Fruit fly (Drosophila melanogaster): ENCODE measurements around the gene cal1.

cal1 gene

DNA sequence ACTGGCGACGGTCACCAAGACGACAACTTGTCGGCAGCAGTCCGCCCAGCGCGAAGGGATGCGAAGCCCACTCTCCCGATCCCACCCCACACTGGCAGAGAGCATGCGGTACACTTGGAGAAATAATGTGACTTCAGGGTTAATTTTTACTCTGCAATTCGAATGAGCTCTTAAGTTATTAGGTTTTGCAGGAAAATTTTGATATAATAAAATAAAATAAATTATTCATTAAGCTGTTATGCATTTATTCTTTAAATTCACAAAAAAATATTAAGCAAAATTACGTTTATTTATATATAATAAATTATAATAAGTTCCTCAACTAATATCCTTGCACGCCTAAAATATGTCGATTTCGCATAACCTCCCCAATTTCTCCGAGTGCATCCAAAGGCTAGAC lies 39.2 kb upstream of the cal1 start (continued):
- TF ChIP-seq unpg (GFP tag; optimal IDR thresholded peaks at IDR 0.05) (peak; percentile 46), CG3995 (GFP tag; optimal IDR thresholded peaks at IDR 0.05) (no peak), CG30431 (GFP tag; optimal IDR thresholded peaks at IDR 0.05) (no peak), CG14860 (GFP tag; IDR thresholded peaks at IDR 0.05; ENCODE audit: partially characterized antibody) (no peak), Ptx1 (GFP tag; IDR thresholded peaks at IDR 0.05) (peak; percentile 41; the same call in 1 of the 2 replicates), gsb (GFP tag; IDR thresholded peaks at IDR 0.05) (no peak), CG13123 (GFP tag; optimal IDR thresholded peaks at IDR 0.05) (no peak), Fer3 (tag; optimal IDR thresholded peaks at IDR 0.05) (no peak), Lpt (GFP tag; optimal IDR thresholded peaks at IDR 0.05) (no peak), da (GFP tag; optimal IDR thresholded peaks at IDR 0.05) (no peak), CG6683 (GFP tag; optimal IDR thresholded peaks at IDR 0.05) (peak; percentile 16), CG1233 (GFP tag; optimal IDR thresholded peaks at IDR 0.05) (no peak), shn (GFP tag; optimal IDR thresholded peaks at IDR 0.05) (no peak), wek (GFP tag; optimal IDR thresholded peaks at IDR 0.05) (no peak), CG31441 (GFP tag; IDR thresholded peaks at IDR 0.05) (peak; percentile 69), mirr (GFP tag; optimal IDR thresholded peaks at IDR 0.05) (no peak), CoRest (tag; optimal IDR thresholded peaks at IDR 0.05) (peak; percentile 40), CG3847 (GFP tag; IDR thresholded peaks at IDR 0.05) (peak; percentile 27; the same call in 1 of the 2 replicates), B-H2 (GFP tag; optimal IDR thresholded peaks at IDR 0.05) (no peak), CG10431 (GFP tag; optimal IDR thresholded peaks at IDR 0.05) (no peak), hbn (GFP tag; IDR thresholded peaks at IDR 0.05; ENCODE audit: partially characterized antibody) (no peak), CG17361 (GFP tag; IDR thresholded peaks at IDR 0.05) (peak; percentile 63), Mad (GFP tag; optimal IDR thresholded peaks at IDR 0.05) (no peak), Sox100B (GFP tag; optimal IDR thresholded peaks at IDR 0.05) (peak; percentile 7), Optix (GFP tag; IDR thresholded peaks at IDR 0.05) (no peak), Hr3 (GFP tag; optimal IDR thresholded peaks at IDR 0.05) (peak; percentile 28), CG2199 (GFP tag; IDR thresholded peaks at IDR 0.05) (no peak), her (GFP tag; optimal IDR thresholded peaks at IDR 0.05) (no peak), CG11247 (GFP tag; IDR thresholded peaks at IDR 0.05) (no peak), twi (tag; optimal IDR thresholded peaks at IDR 0.05) (no peak), CG16863 (GFP tag; optimal IDR thresholded peaks at IDR 0.05) (no peak), run (tag; optimal IDR thresholded peaks at IDR 0.05) (no peak), CG14050 (GFP tag; IDR thresholded peaks at IDR 0.05) (no peak), cg (GFP tag; optimal IDR thresholded peaks at IDR 0.05) (no peak), crol (GFP tag; IDR thresholded peaks at IDR 0.05) (no peak), bigmax (GFP tag; optimal IDR thresholded peaks at IDR 0.05) (no peak), CG13624 (GFP tag; optimal IDR thresholded peaks at IDR 0.05) (no peak), GATAe (GFP tag; conservative IDR thresholded peaks at IDR 0.05) (no peak), Dfd (GFP tag; optimal IDR thresholded peaks at IDR 0.05) (no peak), lbe (GFP tag; optimal IDR thresholded peaks at IDR 0.05) (no peak), jumu (GFP tag; optimal IDR thresholded peaks at IDR 0.05) (no peak), MBD-R2 (GFP tag; IDR thresholded peaks at IDR 0.05) (no peak), CG11696 (GFP tag; IDR thresholded peaks at IDR 0.05) (no peak), CG10321 (GFP tag; IDR thresholded peaks at IDR 0.05) (no peak), p53 (GFP tag; optimal IDR thresholded peaks at IDR 0.05) (no peak), CkIIα-i1 (GFP tag; IDR thresholded peaks at IDR 0.05) (no peak), CG5953 (GFP tag; IDR thresholded peaks at IDR 0.05) (0 out of 2 replicates have a peak, but pooled peaks have one; percentile 11), Ssrp (tag; optimal IDR thresholded peaks at IDR 0.05) (peak; percentile 54), psq (GFP tag; optimal IDR thresholded peaks at IDR 0.05) (no peak), Dip2 (GFP tag; IDR thresholded peaks at IDR 0.05) (no peak), CG2678 (tag; optimal IDR thresholded peaks at IDR 0.05) (no peak), sima (GFP tag; optimal IDR thresholded peaks at IDR 0.05) (no peak), cad (GFP tag; optimal IDR thresholded peaks at IDR 0.05) (no peak)

Data from whole organism, embryonic.